Worm (Caenorhabditis elegans) whole organism, L4/young adult: ENCODE data around the gene Y67D8C.7.

Source experiments
- dao-5 ChIP-seq: sonication (generic microtip); optimal IDR thresholded peaks from 2 replicates; lab custom pipeline; 2016; ENCODE audit warnings: missing genotype, missing genetic modification characterization, moderate library complexity, missing compliant biosample characterization
- him-1 ChIP-seq: sonication (generic microtip); optimal IDR thresholded peaks from 2 replicates; lab custom pipeline; 2016; ENCODE audit warnings: missing genotype, missing genetic modification reagents, missing genetic modification characterization, missing compliant biosample characterization

DNA sequence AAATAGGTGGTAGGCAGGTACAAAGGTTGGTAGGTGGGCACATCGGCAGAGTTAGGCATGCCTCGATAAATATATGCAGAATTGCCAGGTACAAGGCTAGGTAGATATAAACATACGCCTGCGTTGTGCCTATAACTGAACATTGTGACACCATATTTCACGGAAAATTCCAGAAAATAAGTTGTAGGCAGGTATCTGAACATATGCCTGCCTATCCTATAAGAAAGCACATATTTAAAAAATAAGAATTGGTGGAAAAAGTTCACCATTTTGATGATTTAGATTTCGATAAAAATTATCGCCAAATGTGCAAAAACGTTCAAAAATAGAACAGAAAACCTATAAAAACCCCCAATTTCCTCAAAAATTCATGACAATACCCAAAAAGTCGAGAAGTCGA is 22.9 kb upstream of the Y67D8C.7 start:
- TF ChIP-seq dao-5 (tag; lab: Kevin White, UChicago) (no peak), him-1 (tag; lab: Kevin White, UChicago) (no peak)
